Worm (Caenorhabditis elegans): ENCODE measurements around the gene col-162.
A peak's percentile ranks its signal among the peaks of the same experiment; 100 is the strongest.

Gene col-162

ce11 chrV:13445229-13445949, 3.6 kb downstream of the col-162 start, which contains the start of gene Y2H9A.4:
Gene Y2H9A.4 (plus strand): TSS chrV:13445899.
- no peak for TF ChIP-seq tbx-7 (tag; optimal IDR thresholded peaks at IDR 0.05)
- no peak for TF ChIP-seq elt-4 (tag; optimal IDR thresholded peaks at IDR 0.05)

ce11 chrV:13453334-13453733, 11.6 kb downstream of the col-162 start, which contains the start of gene lurp-2:
Gene lurp-2 (plus strand): TSS chrV:13453634.
- TF ChIP-seq pag-3 (tag; optimal IDR thresholded peaks at IDR 0.05; ENCODE audit: borderline replicate concordance) (no peak), ceh-9 (tag; optimal IDR thresholded peaks at IDR 0.05) (no peak), mec-3 (tag; optimal IDR thresholded peaks at IDR 0.05; ENCODE audit: borderline replicate concordance) (no peak), ceh-45 (GFP tag; IDR thresholded peaks at IDR 0.05) (no peak), nfya-1 (tag; optimal IDR thresholded peaks at IDR 0.05) (no peak), ztf-16 (tag; optimal IDR thresholded peaks at IDR 0.05) (no peak), dmd-4 (tag; optimal IDR thresholded peaks at IDR 0.05; ENCODE audit: borderline replicate concordance) (no peak), sox-2 (GFP tag; IDR thresholded peaks at IDR 0.05) (no peak), ref-2 (tag; optimal IDR thresholded peaks at IDR 0.05) (no peak), ceh-30 (tag; optimal IDR thresholded peaks at IDR 0.05) (no peak), K09A11.1 (tag; optimal IDR thresholded peaks at IDR 0.05; ENCODE audit: insufficient read depth) (no peak), unc-42 (tag; optimal IDR thresholded peaks at IDR 0.05) (no peak), C08G9.2 (tag; optimal IDR thresholded peaks at IDR 0.05) (no peak), elt-2 (tag; optimal IDR thresholded peaks at IDR 0.05) (no peak), ceh-22 (tag; optimal IDR thresholded peaks at IDR 0.05) (no peak)

- TF ChIP-seq ceh-18 (tag; optimal IDR thresholded peaks at IDR 0.05) = no peak
- no peak for TF ChIP-seq pha-4 (tag; optimal IDR thresholded peaks at IDR 0.05)
- no peak for TF ChIP-seq unc-86 (tag; optimal IDR thresholded peaks at IDR 0.05)
- TF ChIP-seq fax-1 (tag; optimal IDR thresholded peaks at IDR 0.05) = no peak
- TF ChIP-seq nhr-232 (tag; optimal IDR thresholded peaks at IDR 0.05) = no peak
- no peak for TF ChIP-seq unc-3 (GFP tag; conservative IDR thresholded peaks at IDR 0.05)
- TF ChIP-seq unc-3 (tag; optimal IDR thresholded peaks at IDR 0.05) = no peak
- TF ChIP-seq ahr-1 (tag; optimal IDR thresholded peaks at IDR 0.05) = no peak
- TF ChIP-seq elt-4 (tag; optimal IDR thresholded peaks at IDR 0.05) = no peak
- no peak for TF ChIP-seq ztf-16 (tag; optimal IDR thresholded peaks at IDR 0.05)
- no peak for TF ChIP-seq ttx-3 (tag; optimal IDR thresholded peaks at IDR 0.05)
- TF ChIP-seq lin-11 (tag; optimal IDR thresholded peaks at IDR 0.05) = no peak
- TF ChIP-seq sox-2 (GFP tag; IDR thresholded peaks at IDR 0.05) = no peak
- no peak for TF ChIP-seq tbx-2 (tag; optimal IDR thresholded peaks at IDR 0.05)
- no peak for TF ChIP-seq nhr-11 (tag; optimal IDR thresholded peaks at IDR 0.05)
- no peak for TF ChIP-seq ceh-19 (GFP tag; optimal IDR thresholded peaks at IDR 0.05)
- TF ChIP-seq ceh-14 (tag; optimal IDR thresholded peaks at IDR 0.05) = no peak
These were observed 13.7 kb downstream of the col-162 start, which contains the start of gene lurp-3 for ce11 chrV:13455448-13455847. Gene lurp-3 (plus strand): TSS chrV:13455748.

ce11 chrV:13457858-13458257, 16.1 kb downstream of the col-162 start, which contains the start of gene F25H9.2:
Gene F25H9.2 (plus strand): TSS chrV:13458083.
- TF ChIP-seq pax-1 (tag; optimal IDR thresholded peaks at IDR 0.05) (no peak), K02D7.2 (tag; optimal IDR thresholded peaks at IDR 0.05) (no peak), unc-55 (GFP tag; optimal IDR thresholded peaks at IDR 0.05) (peak; percentile 22)

ce11 chrV:13459323-13459722, 17.6 kb downstream of the col-162 start, which contains the start of gene bath-39:
Gene bath-39 (plus strand): TSS chrV:13459459.
- TF ChIP-seq unc-3 (GFP tag; conservative IDR thresholded peaks at IDR 0.05) = no peak
- TF ChIP-seq unc-3 (tag; optimal IDR thresholded peaks at IDR 0.05) = no peak
- peak; percentile 75 for TF ChIP-seq unc-42 (tag; optimal IDR thresholded peaks at IDR 0.05)
- TF ChIP-seq ceh-31 (tag; optimal IDR thresholded peaks at IDR 0.05) = peak; percentile 22
